Worm (Caenorhabditis elegans) whole organism, dauer: ENCODE data around the gene Y38F1A.1.

Experiments used
- unc-62 ChIP-seq: sonication (generic microtip); optimal IDR thresholded peaks from 2 replicates; lab custom pipeline; 2017; ENCODE audit warnings: missing biosample characterization, missing genetic modification reagents, missing genetic modification characterization

The Y38F1A.1 gene

ce11 chrII:12954670-12955069, at the start of gene Y38F1A.1, which contains the start of gene Y38F1A.2:
TSS of gene Y38F1A.1 (minus strand) at chrII:12954770.
TSS of gene Y38F1A.2 (plus strand) at chrII:12954958.
- no peak for TF ChIP-seq unc-62

ce11 chrII:13003244-13003643, 48.7 kb upstream of the Y38F1A.1 start:
- no peak for TF ChIP-seq unc-62

DNA sequence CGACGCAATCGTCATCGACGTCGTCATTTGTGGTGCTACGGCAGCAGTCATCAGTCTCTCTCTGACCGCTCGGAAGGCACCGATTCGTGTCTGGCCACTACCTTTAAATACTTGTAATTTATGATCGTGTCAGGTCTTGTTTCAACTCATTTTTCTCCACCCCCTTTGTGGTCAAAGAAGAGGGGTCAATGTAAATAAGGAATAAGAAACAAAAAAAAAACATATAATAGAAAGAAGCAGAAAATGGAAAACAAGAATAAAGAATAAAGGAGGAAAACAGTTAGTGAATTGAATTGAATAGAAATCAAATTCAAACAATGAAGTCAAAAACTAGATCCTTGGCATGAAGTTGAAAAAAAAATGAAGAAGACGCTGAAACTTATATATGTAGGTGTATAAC, 46.2 kb upstream of the Y38F1A.1 start, which contains the start of gene Y38F1A.8:
Gene Y38F1A.8 (minus strand): TSS at position 101 of the 400 bp plus-strand sequence.
- no peak for TF ChIP-seq unc-62

- no peak for TF ChIP-seq unc-62
Measured at ce11 chrII:12997413-12997812, 42.8 kb upstream of the Y38F1A.1 start, which contains the start of gene Y38F1A.7. TSS of gene Y38F1A.7 (minus strand) at chrII:12997804.

ce11 chrII:12996249-12996648, 41.7 kb upstream of the Y38F1A.1 start, which contains the start of gene hphd-1:
TSS of gene hphd-1 (minus strand) at chrII:12996571.
- TF ChIP-seq unc-62: no peak

- TF ChIP-seq unc-62: no peak
Measured at ce11 chrII:12995322-12995721, 40.8 kb upstream of the Y38F1A.1 start.

DNA sequence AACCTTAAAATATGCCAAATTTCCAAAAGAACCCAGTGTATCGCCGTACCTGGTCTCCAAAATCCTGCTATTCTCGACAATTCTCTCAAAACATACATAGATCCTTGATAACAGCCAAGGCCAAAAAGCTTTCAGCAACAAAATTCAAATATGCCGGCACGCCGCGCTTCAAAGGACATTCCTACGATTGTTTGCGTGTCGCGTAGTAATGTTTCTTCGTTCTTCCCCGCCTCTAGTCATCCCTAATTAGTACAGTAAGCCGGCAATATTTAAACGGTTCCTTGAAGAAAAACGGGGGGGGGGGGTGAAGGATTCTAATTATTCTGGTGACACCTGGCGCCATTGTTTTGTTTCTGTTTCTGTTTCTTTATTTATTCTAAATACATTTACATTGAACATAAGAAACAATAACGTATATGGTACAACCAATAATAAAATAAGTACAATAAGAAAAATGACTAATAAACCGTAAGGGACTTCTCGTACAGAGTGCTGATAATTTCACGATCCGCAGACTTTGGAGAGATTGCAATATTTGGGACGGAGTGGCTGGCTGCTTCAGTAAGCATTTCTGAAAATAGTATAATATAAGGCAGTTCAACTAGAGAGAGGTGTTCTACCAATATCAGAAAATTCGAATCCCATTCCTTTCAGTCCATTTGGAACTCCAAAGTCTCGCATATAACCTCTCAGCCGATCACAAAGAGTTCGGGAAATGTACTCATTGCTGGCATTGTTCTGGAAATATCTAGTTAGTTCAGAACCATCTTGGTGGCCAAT, 39.6 kb upstream of the Y38F1A.1 start:
- no peak for TF ChIP-seq unc-62

ce11 chrII:12992980-12993379, 38.4 kb upstream of the Y38F1A.1 start:
- TF ChIP-seq unc-62: no peak

DNA sequence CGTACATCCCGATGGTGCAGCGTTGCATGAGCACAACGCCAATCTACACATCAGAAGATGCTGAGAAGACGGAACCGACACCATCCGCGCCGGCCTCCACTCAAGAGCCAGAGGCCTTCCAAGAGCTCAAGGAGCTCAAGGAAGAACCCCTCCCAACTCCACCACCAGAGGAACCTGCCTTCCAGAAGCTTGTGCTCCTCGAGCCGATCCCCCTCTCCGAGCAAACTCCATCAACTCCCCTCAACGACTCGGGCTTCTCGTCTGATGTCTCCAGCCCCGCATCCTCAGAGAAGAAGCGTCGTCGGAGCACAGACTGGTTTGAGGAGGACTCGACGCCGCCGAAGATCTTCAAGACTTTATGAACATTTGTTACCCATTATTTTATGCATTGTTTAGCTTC, 37.6 kb upstream of the Y38F1A.1 start:
- TF ChIP-seq unc-62: no peak

DNA sequence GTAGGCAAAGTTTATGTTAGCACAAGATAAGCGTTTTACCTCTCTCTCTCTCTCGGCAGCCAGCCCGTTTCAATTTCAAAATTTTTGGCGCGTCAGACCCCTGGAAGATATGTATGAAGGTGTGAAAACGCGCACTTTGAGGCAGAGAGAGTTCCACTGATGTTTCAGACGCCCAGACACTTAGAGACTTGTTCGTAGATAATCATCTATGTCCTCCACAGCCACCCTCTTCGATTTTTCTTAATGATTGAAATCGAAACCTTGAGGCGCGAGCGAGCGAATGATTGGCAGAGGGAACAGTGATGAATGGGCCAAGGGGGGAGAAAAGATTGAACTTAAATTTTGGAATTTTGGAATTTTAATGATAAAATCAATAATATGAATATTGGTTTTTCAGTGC, 37.0 kb upstream of the Y38F1A.1 start:
- no peak for TF ChIP-seq unc-62

DNA sequence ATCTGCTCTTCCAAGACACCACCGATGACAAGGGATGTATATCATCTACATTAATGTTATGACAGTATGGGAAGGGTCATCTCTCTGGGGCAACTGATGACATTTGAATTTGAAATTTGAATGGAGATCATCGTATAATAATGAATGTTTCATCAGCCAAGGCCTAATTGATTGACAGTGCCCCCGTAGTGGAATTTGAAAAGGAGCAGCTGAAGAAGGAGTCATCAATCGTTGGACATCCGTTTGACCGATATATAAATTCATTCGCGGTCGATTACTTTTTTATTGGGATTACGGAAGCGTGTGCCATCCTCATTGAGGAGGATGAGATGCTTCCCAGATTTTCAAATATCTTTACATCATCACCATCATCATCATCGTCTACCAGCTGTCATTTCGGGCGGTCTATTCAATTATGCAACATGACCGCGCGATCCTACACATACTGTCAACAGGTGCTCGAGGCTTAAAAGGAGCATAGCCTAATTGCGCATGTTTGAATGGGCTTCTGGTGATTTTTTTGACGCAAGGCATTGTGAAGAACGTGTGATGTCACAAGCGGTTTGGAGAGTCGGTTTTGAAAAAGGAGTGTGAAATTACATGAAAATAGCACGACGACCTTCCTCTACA, 36.5 kb upstream of the Y38F1A.1 start:
- TF ChIP-seq unc-62: no peak

ce11 chrII:12990191-12990590, 35.6 kb upstream of the Y38F1A.1 start:
- no peak for TF ChIP-seq unc-62

ce11 chrII:12987799-12988198, 33.2 kb upstream of the Y38F1A.1 start:
- TF ChIP-seq unc-62: no peak

DNA sequence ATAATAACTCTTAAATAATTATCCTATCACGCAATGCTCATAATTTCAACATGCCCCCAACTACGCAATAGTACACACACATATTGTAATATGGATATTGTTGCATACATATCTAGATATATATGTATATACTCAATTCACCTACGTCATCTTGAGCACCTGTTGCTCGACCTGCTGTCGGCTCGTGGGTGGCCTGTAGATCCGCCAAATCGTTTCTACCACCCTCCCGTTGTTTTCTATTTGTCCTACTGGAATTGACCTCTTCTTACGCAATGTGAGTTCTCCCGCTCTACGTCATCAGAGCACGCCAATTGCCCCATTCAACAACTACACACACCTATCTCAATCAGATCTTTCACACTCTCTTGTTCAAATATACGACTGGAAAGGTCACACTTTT, 31.2 kb upstream of the Y38F1A.1 start:
- TF ChIP-seq unc-62: no peak

DNA sequence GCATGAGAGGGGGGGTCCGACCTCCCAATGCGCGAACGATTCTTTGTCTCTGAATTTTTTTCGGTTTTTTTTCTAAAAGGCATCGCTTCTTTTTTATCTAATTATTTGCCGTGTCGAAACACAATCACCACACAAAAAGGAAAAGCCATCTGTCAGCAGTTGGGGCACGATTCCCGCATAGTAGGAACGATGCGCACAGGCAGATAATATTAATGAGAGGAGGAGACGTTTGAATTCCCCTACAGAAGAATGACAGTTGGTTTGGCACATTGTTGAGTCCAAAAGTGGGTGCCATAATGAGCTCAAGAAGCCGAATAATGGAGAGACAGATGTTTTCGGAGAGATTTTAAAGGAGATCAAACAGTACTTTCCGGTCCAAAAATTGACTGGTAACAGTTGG, 30.1 kb upstream of the Y38F1A.1 start:
- no peak for TF ChIP-seq unc-62

DNA sequence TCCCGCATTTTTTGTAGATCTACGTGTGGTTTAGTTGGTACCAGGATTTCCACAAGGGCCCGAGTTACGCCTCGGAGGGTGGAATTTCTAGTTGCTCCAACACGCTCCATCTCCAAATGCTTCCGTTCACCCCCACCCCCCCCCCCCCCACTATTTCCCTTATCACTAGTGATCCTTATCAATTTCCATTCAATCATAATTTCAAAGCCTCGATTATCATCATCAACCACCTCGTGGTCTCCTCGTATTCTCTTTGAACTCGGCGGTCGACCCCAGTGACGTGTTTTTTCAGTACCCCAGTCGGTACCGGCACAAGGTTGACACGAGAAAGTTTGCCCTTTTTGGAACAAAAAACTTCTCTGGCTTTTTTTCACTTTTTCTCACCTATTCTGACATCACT, 28.3 kb upstream of the Y38F1A.1 start:
- no peak for TF ChIP-seq unc-62

DNA sequence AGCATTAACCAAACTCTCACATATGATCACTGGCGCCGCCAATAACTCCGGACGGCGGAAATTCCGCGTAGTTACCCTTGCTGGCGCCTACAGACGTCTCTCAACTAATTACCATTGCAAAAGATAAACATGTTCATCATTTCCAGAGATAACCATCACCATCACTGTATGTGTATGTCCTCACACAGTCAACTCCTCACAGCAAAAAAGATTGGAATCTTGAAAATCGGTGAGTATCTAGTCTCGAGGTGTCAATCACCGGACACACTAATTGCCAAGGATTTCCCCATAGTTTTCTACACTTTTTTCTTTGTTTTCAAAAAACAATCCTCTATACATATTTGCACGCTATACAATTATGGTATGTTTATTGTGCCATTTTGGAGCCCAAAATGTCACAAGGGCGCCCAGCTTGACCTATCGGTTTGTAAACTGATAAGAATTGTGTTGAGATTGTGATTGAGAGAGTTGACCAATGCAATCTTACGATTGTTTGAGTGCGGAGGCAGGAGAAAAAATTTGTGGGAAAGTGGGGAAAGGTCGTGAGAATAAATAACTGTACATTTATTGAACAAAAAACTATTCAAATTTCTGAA, 27.5 kb upstream of the Y38F1A.1 start:
- TF ChIP-seq unc-62: no peak

DNA sequence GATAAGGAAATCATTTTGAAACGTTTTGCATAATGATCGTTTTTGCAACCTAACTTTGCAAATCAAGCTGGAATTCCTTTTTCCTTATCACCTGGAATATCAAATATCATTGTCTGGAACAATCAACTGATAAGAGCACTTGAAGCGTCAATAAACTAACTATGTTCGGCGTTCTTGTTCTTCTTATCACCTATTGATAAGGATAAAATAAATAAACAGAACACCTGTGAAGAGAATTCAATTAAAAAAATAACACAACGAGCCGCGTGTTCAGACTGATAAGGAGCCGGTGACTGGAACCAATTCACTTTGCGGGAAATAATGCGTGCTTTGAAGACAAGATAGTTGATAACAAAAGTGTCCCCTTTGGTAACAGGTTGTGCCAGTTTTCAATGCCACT, 25.6 kb upstream of the Y38F1A.1 start, which contains the start of gene cyd-1:
Gene cyd-1 (plus strand): TSS at position 380 of the 400 bp plus-strand sequence.
- no peak for TF ChIP-seq unc-62
